Fruit fly (Drosophila melanogaster): ENCODE data around the gene rdgC.

rdgC gene

dm6 chr3L:20226153-20226552 lies 21.7 kb upstream of the rdgC start:
- TF ChIP-seq CTCF (optimal IDR thresholded peaks at IDR 0.05) (no peak), CG8478 (optimal IDR thresholded peaks at IDR 0.05) (no peak)

- TF ChIP-seq CTCF (optimal IDR thresholded peaks at IDR 0.05) (no peak), CG8478 (optimal IDR thresholded peaks at IDR 0.05) (no peak)
Measured at dm6 chr3L:20230178-20230775, 17.6 kb upstream of the rdgC start.

DNA sequence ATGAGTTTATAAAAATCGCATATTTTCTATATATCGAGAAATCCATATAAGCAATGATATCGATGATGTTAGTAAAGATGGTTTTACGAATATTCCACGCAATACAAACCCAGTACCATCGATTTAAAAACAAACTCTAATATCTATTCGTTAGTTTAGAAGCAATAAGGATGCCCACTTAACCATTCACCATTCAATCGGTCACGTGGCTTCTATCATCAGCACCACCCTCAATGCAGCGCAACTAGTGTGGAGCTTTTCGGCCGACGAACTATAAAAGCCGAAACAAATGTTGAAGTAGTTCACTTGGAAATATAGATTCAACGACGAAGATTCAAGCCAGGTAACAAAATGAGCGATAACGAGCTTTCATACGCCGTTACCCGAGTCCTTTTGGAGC lies 16.5 kb upstream of the rdgC start, which contains the start of gene CG13813:
Gene CG13813, plus strand, starts transcription at position 301 of the 400 bp plus-strand sequence.
- TF ChIP-seq CTCF (optimal IDR thresholded peaks at IDR 0.05) (no peak), CG8478 (optimal IDR thresholded peaks at IDR 0.05) (no peak)

DNA sequence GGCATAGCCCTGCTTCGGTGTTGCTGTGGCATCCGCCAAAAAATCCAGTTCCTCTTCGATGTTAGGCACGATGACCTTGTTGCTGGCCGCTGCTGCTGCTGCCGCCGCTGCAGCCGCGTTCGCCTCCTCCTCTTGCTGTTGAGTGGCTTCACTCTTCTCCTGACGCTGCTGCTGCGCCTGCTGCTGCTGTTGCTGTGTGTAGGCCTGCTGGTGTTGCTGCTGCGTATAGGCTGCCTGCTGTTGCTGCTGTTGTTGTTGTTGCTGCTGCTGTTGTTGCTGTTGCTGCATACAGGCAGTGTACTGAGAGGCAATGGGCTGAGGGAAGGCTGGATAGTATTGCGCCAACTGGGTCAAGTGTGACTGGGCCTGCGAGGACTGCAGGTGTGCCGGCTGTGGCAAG lies 10.7 kb upstream of the rdgC start:
- no peak for TF ChIP-seq CTCF (optimal IDR thresholded peaks at IDR 0.05)
- TF ChIP-seq CG8478 (optimal IDR thresholded peaks at IDR 0.05), result no peak

DNA sequence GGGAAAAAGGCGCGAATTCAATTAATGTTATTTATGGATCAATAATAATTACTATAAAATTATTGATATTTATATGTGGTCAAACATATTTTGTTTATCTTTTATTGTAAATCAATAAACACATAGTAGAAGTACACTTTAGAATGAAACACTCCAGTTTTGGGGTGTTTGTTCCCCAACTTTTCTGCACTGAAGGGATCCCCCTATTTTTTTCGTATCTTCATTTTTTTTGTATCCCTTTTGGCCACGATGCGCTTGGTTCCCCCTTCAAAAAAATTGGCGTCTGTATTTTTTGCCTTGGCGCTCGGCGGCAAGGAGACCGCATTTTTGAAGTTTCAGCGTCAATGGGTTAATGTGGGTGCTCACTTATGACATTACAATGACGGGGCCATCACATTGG lies 7.1 kb upstream of the rdgC start, which contains the start of gene Clc:
Gene Clc, plus strand, starts transcription at position 301 of the 400 bp plus-strand sequence.
- TF ChIP-seq CG8478 (optimal IDR thresholded peaks at IDR 0.05) (no peak), CTCF (optimal IDR thresholded peaks at IDR 0.05) (no peak)

dm6 chr3L:20241163-20241970 lies 6.5 kb upstream of the rdgC start, which contains the start of the genes CG6951 and CG17233:
Gene CG6951 (plus strand): TSS chr3L:20241267.
Gene CG17233 (minus strand): TSS chr3L:20241903.
- TF ChIP-seq CTCF (optimal IDR thresholded peaks at IDR 0.05) (no peak), CG8478 (optimal IDR thresholded peaks at IDR 0.05) (no peak)

dm6 chr3L:20241987-20242982 lies 5.6 kb upstream of the rdgC start:
- TF ChIP-seq CTCF (optimal IDR thresholded peaks at IDR 0.05) (no peak), CG8478 (optimal IDR thresholded peaks at IDR 0.05) (no peak)

dm6 chr3L:20265514-20265913 lies 17.6 kb downstream of the rdgC start, which contains the start of gene CG32228:
Gene CG32228 (plus strand): TSS chr3L:20265814.
- no peak for TF ChIP-seq CTCF (optimal IDR thresholded peaks at IDR 0.05)
- no peak for TF ChIP-seq CG8478 (optimal IDR thresholded peaks at IDR 0.05)

DNA sequence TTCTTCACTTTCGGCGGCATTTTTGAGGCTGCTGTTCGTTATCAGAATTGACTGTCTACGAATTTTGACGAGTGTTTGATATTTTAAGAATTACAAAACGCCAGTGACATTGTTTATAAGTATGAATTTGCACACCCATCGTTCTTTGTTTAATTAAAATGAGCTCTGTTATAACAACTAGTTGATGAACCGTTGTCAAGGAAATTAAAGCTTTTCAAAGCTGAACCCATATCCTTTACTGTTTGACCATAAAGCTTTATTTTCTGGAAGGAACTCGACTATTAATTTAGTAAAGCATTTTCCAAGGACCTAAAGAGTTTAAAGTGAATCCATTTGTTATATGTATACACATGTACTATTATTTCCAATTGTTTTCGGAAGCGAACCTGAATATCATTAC lies 27.4 kb downstream of the rdgC start, which contains the start of gene CG17122:
Gene CG17122, minus strand, starts transcription at position 101 of the 400 bp plus-strand sequence.
- TF ChIP-seq CTCF (optimal IDR thresholded peaks at IDR 0.05), result no peak
- TF ChIP-seq CG8478 (optimal IDR thresholded peaks at IDR 0.05), result no peak

DNA sequence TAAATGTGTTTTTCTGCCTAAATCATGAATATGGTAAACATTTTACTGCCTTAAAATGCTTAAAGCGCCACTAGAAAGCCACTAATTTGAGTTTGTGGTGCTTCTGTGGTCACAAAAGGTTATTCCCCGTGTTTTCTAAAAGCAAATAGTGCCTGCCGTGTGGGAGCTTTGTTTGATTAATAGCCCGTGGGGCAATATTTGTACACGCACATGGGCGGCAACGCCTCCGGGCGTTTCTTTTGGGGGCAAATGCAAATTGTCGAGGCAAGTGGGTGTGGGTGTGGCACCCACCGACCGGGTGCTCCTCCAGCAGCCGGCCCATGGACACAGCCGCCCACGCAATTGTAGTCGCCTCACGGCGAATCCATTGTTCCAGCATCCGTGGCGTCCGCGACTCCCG lies 28.0 kb downstream of the rdgC start:
- TF ChIP-seq CTCF (optimal IDR thresholded peaks at IDR 0.05) (no peak), CG8478 (optimal IDR thresholded peaks at IDR 0.05) (no peak)

DNA sequence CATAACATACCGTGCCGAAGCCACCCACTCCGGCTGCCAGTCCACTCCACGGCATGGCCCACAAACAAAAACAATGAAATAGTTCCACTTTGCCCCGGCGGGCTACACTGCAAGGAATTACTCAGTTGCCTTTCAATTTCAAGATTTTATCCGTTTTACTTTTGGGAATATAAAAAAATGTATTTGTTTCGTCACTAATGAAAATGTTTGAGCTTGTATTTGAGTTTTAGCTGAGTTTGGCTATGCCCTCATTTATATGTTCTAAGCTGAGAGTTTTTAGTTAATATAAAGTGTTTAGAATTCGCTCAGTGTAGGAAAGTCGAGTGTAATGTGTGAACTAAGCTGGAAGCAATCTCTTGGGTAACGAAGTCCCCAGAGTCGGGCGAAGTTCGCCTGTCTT lies 28.7 kb downstream of the rdgC start:
- no peak for TF ChIP-seq CG8478 (optimal IDR thresholded peaks at IDR 0.05)

dm6 chr3L:20281254-20281653 lies 33.4 kb downstream of the rdgC start:
- TF ChIP-seq CG8478 (optimal IDR thresholded peaks at IDR 0.05) (no peak), CTCF (optimal IDR thresholded peaks at IDR 0.05) (no peak)

DNA sequence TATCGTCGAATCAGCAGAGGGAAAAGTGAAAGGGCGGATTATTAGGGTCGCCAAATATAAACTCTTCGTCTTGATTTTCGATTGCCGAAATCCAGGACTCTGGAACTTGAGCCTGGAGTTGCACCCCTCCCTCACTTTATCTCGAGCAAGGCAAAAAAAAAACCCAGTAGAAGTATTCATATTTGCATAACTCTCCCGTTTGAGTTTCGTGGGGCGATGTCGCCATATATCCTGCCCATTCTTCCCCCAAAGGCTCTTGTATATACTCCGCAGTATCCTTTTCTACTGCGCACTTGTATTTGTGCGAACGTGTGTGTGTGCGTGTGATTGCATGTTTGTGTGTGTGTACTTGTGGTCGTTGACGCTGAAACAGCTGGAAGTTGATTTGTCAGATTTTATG lies 39.2 kb downstream of the rdgC start:
- no peak for TF ChIP-seq CTCF (optimal IDR thresholded peaks at IDR 0.05)
- TF ChIP-seq CG8478 (optimal IDR thresholded peaks at IDR 0.05), result no peak

dm6 chr3L:20295095-20295494 lies 47.2 kb downstream of the rdgC start, which contains the start of gene gogo:
Gene gogo (minus strand): TSS chr3L:20295133.
- TF ChIP-seq CG8478 (optimal IDR thresholded peaks at IDR 0.05), result no peak
- no peak for TF ChIP-seq CTCF (optimal IDR thresholded peaks at IDR 0.05)

DNA sequence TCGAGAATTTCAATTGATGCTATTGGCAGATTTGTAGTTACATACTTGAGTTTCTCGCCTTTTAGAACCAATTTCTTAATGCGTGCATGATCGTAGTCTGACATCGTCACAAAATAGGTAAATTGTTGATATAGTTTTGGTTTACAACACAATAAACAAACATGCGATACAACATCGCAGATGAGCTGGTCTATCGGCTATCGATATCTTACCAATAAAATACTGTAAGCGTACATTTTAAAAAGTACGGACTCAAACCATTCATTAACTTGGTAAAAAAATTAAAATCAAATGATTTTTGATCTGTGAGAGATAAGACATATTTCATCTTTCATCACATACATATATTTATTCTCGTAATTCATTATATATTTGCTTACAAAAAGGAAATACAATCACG lies 48.9 kb downstream of the rdgC start, which contains the start of gene FRG1:
Gene FRG1, minus strand, starts transcription at position 175 of the 400 bp plus-strand sequence.
- TF ChIP-seq CTCF (optimal IDR thresholded peaks at IDR 0.05), result no peak
- no peak for TF ChIP-seq CG8478 (optimal IDR thresholded peaks at IDR 0.05)

Measured in S2 (cell line).